Worm (Caenorhabditis elegans) whole organism, late embryonic: ENCODE measurements around the gene rhy-1.

Source experiments
- F13H6.1 ChIP-seq: sonication (generic microtip); optimal IDR thresholded peaks from 2 replicates; lab custom pipeline; 2016; ENCODE audit warnings: missing genetic modification characterization, missing compliant biosample characterization
- K02D7.2 ChIP-seq: sonication (generic microtip); optimal IDR thresholded peaks from 2 replicates; lab custom pipeline; 2017; ENCODE audit warnings: mild to moderate bottlenecking, missing genetic modification characterization, missing compliant biosample characterization
- T23F11.4 ChIP-seq: fragments of 200-800 bp; sonication (Bioruptor generic); optimal IDR thresholded peaks from 2 replicates; lab custom pipeline; 2018; ENCODE audit warnings: mild to moderate bottlenecking, missing genetic modification characterization, missing compliant biosample characterization
- ahr-1 ChIP-seq: sonication (generic microtip); optimal IDR thresholded peaks from 2 replicates; lab custom pipeline; 2016; ENCODE audit warnings: missing genetic modification characterization, missing compliant biosample characterization
- ama-1 ChIP-seq: fragments of 150-350 bp; optimal IDR thresholded peaks from 2 replicates; lab custom pipeline; 2014
- ceh-14 ChIP-seq: sonication (generic microtip); optimal IDR thresholded peaks from 2 replicates; lab custom pipeline; 2016; ENCODE audit warnings: missing genotype, missing genetic modification characterization, missing compliant biosample characterization
- ceh-19 ChIP-seq: fragments of 200-800 bp; sonication (Bioruptor generic); optimal IDR thresholded peaks from 2 replicates; lab custom pipeline; 2018; ENCODE audit warnings: mild to moderate bottlenecking, missing genetic modification characterization, missing compliant biosample characterization
- ceh-24 ChIP-seq: sonication (generic microtip); optimal IDR thresholded peaks from 2 replicates; lab custom pipeline; 2016; ENCODE audit warnings: mild to moderate bottlenecking, missing genetic modification characterization, missing compliant biosample characterization
- ceh-30 ChIP-seq: fragments of 150-350 bp; optimal IDR thresholded peaks from 2 replicates; lab custom pipeline; 2014; ENCODE audit warnings: missing biosample characterization, missing genetic modification characterization
- ceh-31 ChIP-seq: sonication (generic microtip); optimal IDR thresholded peaks from 2 replicates; lab custom pipeline; 2016; ENCODE audit warnings: missing genetic modification characterization, missing compliant biosample characterization
- ceh-34 ChIP-seq: sonication (generic microtip); optimal IDR thresholded peaks from 2 replicates; lab custom pipeline; 2016; ENCODE audit warnings: mild to moderate bottlenecking, missing genetic modification characterization, missing compliant biosample characterization
- ceh-45 ChIP-seq: fragments of 200-800 bp; sonication (Bioruptor generic); IDR thresholded peaks from 2 replicates; pipeline ENCODE4 v1.3.6; 2022; ENCODE audit warnings: missing genetic modification reagents, missing genetic modification characterization, missing compliant biosample characterization
- ceh-6 ChIP-seq: fragments of 200-800 bp; sonication (Bioruptor generic); optimal IDR thresholded peaks from 2 replicates; lab custom pipeline; 2018; ENCODE audit warnings: mild to moderate bottlenecking, missing genetic modification characterization, missing compliant biosample characterization
- ceh-9 ChIP-seq: sonication (generic microtip); optimal IDR thresholded peaks from 2 replicates; lab custom pipeline; 2016; ENCODE audit warnings: mild to moderate bottlenecking, missing genetic modification characterization, inconsistent platforms, missing compliant biosample characterization
- che-1 ChIP-seq: sonication (generic microtip); optimal IDR thresholded peaks from 2 replicates; lab custom pipeline; 2016; ENCODE audit warnings: mild to moderate bottlenecking, missing genetic modification characterization, missing compliant biosample characterization
- dve-1 ChIP-seq: sonication (generic microtip); optimal IDR thresholded peaks from 2 replicates; lab custom pipeline; 2017; ENCODE audit warnings: antibody characterized with exemption, mild to moderate bottlenecking, missing genetic modification characterization, missing compliant biosample characterization
- elt-2 ChIP-seq: sonication (generic microtip); optimal IDR thresholded peaks from 2 replicates; lab custom pipeline; 2016; ENCODE audit warnings: missing genetic modification reagents, missing genetic modification characterization, missing compliant biosample characterization
- eyg-1 ChIP-seq: sonication (generic microtip); optimal IDR thresholded peaks from 2 replicates; lab custom pipeline; 2016; ENCODE audit warnings: missing genotype, missing genetic modification characterization, missing compliant biosample characterization
- fax-1 ChIP-seq: sonication (generic microtip); optimal IDR thresholded peaks from 2 replicates; lab custom pipeline; 2016; ENCODE audit warnings: missing genotype, missing genetic modification characterization, missing compliant biosample characterization
- fkh-6 ChIP-seq: sonication (generic microtip); optimal IDR thresholded peaks from 2 replicates; lab custom pipeline; 2016; ENCODE audit warnings: missing genetic modification characterization, missing compliant biosample characterization
- gmeb-2 ChIP-seq: sonication (generic microtip); optimal IDR thresholded peaks from 2 replicates; lab custom pipeline; 2016; ENCODE audit warnings: missing genetic modification characterization, inconsistent platforms, missing compliant biosample characterization
- hlh-13 ChIP-seq: fragments of 200-800 bp; sonication (Bioruptor generic); optimal IDR thresholded peaks from 2 replicates; lab custom pipeline; 2018; ENCODE audit warnings: mild to moderate bottlenecking, missing genetic modification characterization, missing compliant biosample characterization
- hlh-6 ChIP-seq: sonication (generic microtip); optimal IDR thresholded peaks from 2 replicates; lab custom pipeline; 2016; ENCODE audit warnings: missing genotype, missing genetic modification characterization, missing compliant biosample characterization
- lim-6 ChIP-seq: sonication (generic microtip); optimal IDR thresholded peaks from 2 replicates; lab custom pipeline; 2016; ENCODE audit warnings: missing genetic modification characterization, missing compliant biosample characterization
- lin-11 ChIP-seq: fragments of 200-800 bp; sonication (Bioruptor generic); optimal IDR thresholded peaks from 2 replicates; lab custom pipeline; 2018; ENCODE audit warnings: mild to moderate bottlenecking, missing genetic modification characterization, missing compliant biosample characterization
- npax-4 ChIP-seq: sonication (generic microtip); optimal IDR thresholded peaks from 2 replicates; lab custom pipeline; 2016; ENCODE audit warnings: missing genetic modification characterization, missing compliant biosample characterization
- odd-2 ChIP-seq: sonication (generic microtip); optimal IDR thresholded peaks from 2 replicates; lab custom pipeline; 2017; ENCODE audit warnings: antibody characterized with exemption, mild to moderate bottlenecking, missing genetic modification characterization, missing compliant biosample characterization
- pag-3 ChIP-seq: sonication (generic microtip); optimal IDR thresholded peaks from 2 replicates; lab custom pipeline; 2016; ENCODE audit warnings: missing compliant biosample characterization, missing genetic modification characterization, borderline replicate concordance
- pax-1 ChIP-seq: fragments of 150-350 bp; optimal IDR thresholded peaks from 2 replicates; lab custom pipeline; 2014; ENCODE audit warnings: missing biosample characterization, missing genetic modification characterization
- pha-2 ChIP-seq: sonication (generic microtip); optimal IDR thresholded peaks from 2 replicates; lab custom pipeline; 2017; ENCODE audit warnings: mild to moderate bottlenecking, missing genetic modification characterization, missing compliant biosample characterization
- pha-4 ChIP-seq: fragments of 150-350 bp; optimal IDR thresholded peaks from 2 replicates; lab custom pipeline; 2018; ENCODE audit warnings: missing biosample characterization, missing genetic modification reagents, missing genetic modification characterization
- pros-1 ChIP-seq: fragments of 150-350 bp; optimal IDR thresholded peaks from 2 replicates; lab custom pipeline; 2014; ENCODE audit warnings: missing biosample characterization, missing genetic modification reagents, missing genetic modification characterization
- ref-2 ChIP-seq: sonication (generic microtip); optimal IDR thresholded peaks from 2 replicates; lab custom pipeline; 2016; ENCODE audit warnings: missing genetic modification characterization, missing compliant biosample characterization
- sdc-2 ChIP-seq: sonication (generic microtip); optimal IDR thresholded peaks from 2 replicates; lab custom pipeline; 2016; ENCODE audit warnings: missing genotype, missing genetic modification characterization, missing compliant biosample characterization
- syd-9 ChIP-seq: sonication (generic microtip); optimal IDR thresholded peaks from 2 replicates; lab custom pipeline; 2016; ENCODE audit warnings: mild to moderate bottlenecking, missing genetic modification characterization, moderate library complexity, missing compliant biosample characterization
- tbx-7 ChIP-seq: sonication (generic microtip); optimal IDR thresholded peaks from 2 replicates; lab custom pipeline; 2016; ENCODE audit warnings: missing genotype, missing genetic modification characterization, missing compliant biosample characterization
- unc-3 ChIP-seq, 2 experiments: fragments of 200-800 bp in 1 of 2; sonication (Bioruptor generic) in 1 of 2; sonication (generic microtip) in 1 of 2; conservative IDR thresholded peaks in 1 of 2; optimal IDR thresholded peaks in 1 of 2; 2 replicates each; pipeline versions ENCODE4 v1.3.6 to Lab custom; 2016 to 2022; ENCODE audit warnings: missing compliant biosample characterization in 2 of 2, missing genetic modification characterization in 2 of 2, missing genetic modification reagents in 1 of 2
- unc-42 ChIP-seq: sonication (generic microtip); optimal IDR thresholded peaks from 2 replicates; lab custom pipeline; 2016; ENCODE audit warnings: missing genotype, missing genetic modification characterization, missing compliant biosample characterization
- ztf-16 ChIP-seq: sonication (generic microtip); optimal IDR thresholded peaks from 2 replicates; lab custom pipeline; 2017; ENCODE audit warnings: missing genetic modification characterization, missing compliant biosample characterization

The rhy-1 gene

DNA sequence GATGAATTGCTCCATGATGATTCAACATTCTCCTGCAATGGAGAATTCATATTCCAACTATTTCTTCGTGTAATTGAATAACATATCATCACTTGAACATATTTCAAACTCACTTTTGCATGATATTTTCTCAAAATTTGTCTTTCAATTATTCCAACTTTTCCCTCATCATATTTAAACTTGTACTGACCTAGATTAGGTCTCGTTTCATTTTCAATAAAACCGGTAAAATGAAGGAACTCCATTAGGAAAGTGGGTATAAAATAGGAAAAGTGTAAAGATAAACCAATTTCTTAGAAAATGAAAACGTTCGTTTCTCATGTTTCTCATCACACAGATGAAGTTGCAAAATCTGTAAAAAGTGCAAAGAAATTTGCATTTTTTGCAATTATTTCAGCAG is 8.9 kb upstream of the rhy-1 start, which contains the start of gene col-78:
TSS of gene col-78 (plus strand) at position 301 of the 400 bp plus-strand sequence.
- no peak for TF ChIP-seq ceh-30
- TF ChIP-seq odd-2: no peak
- TF ChIP-seq ceh-45 (GFP tag; lab: Robert Waterston, UW): no peak
- TF ChIP-seq ahr-1 (tag; lab: Kevin White, UChicago): no peak
- no peak for TF ChIP-seq dve-1 (tag; lab: Kevin White, UChicago)
- no peak for TF ChIP-seq fkh-6 (tag; lab: Kevin White, UChicago)
- no peak for TF ChIP-seq pha-2 (tag; lab: Kevin White, UChicago)
- TF ChIP-seq npax-4 (tag; lab: Kevin White, UChicago): no peak
- no peak for TF ChIP-seq pax-1 (tag; lab: Kevin White, UChicago)
- TF ChIP-seq elt-2 (tag; lab: Kevin White, UChicago): no peak
- TF ChIP-seq lin-11 (tag; lab: Kevin White, UChicago): no peak
- no peak for TF ChIP-seq unc-42 (tag; lab: Kevin White, UChicago)
- no peak for TF ChIP-seq pag-3
- no peak for TF ChIP-seq eyg-1 (tag; lab: Kevin White, UChicago)
- no peak for TF ChIP-seq che-1 (tag; lab: Kevin White, UChicago)
- TF ChIP-seq hlh-6 (tag; lab: Kevin White, UChicago): no peak
- TF ChIP-seq fax-1 (tag; lab: Kevin White, UChicago): no peak
- no peak for TF ChIP-seq tbx-7 (tag; lab: Kevin White, UChicago)
- no peak for TF ChIP-seq pha-4 (tag; lab: Kevin White, UChicago)
- TF ChIP-seq, all 69 proteins: peak for 0

- no peak for TF ChIP-seq fkh-6 (tag; lab: Kevin White, UChicago)
- no peak for TF ChIP-seq ceh-31 (tag; lab: Kevin White, UChicago)
- TF ChIP-seq ceh-19 (GFP tag; lab: Kevin White, UChicago): no peak
- TF ChIP-seq ahr-1 (tag; lab: Kevin White, UChicago): no peak
- no peak for TF ChIP-seq ztf-16
- TF ChIP-seq ceh-30: no peak
- TF ChIP-seq lin-11 (tag; lab: Kevin White, UChicago): no peak
- no peak for TF ChIP-seq K02D7.2
- no peak for TF ChIP-seq F13H6.1
- TF ChIP-seq unc-3 (GFP tag; conservative IDR thresholded peaks at IDR 0.05; lab: Robert Waterston, UW): no peak
- no peak for TF ChIP-seq unc-3 (tag; optimal IDR thresholded peaks at IDR 0.05; lab: Kevin White, UChicago)
Observed at ce11 chrII:9154339-9154738, 6.8 kb upstream of the rhy-1 start.

DNA sequence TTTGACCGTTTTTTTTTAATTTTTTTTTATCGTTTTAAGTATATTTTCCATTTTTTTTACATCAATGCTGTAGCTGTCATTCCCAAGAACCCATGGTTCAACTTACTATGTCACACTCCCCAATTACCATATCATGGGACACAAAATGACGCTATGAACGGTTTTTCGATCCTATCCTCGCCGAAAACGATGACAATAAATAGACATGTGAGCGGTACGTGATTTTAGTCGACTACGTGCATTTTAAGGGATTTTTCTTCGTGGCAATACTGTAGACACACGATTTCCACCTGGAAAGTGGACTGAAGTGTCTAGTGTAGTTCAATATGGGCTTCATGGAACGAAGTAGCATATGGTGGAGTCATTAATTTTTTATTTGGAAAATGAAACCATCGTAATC is 4.9 kb upstream of the rhy-1 start:
- TF ChIP-seq ceh-6 (GFP tag; lab: Kevin White, UChicago): no peak
- TF ChIP-seq syd-9 (tag; lab: Kevin White, UChicago): no peak
- no peak for TF ChIP-seq gmeb-2
- no peak for TF ChIP-seq ceh-34 (tag; lab: Kevin White, UChicago)
- TF ChIP-seq ceh-24: no peak
- no peak for TF ChIP-seq ceh-9 (tag; lab: Kevin White, UChicago)
- TF ChIP-seq unc-3 (GFP tag; conservative IDR thresholded peaks at IDR 0.05; lab: Robert Waterston, UW): no peak
- TF ChIP-seq unc-3 (tag; optimal IDR thresholded peaks at IDR 0.05; lab: Kevin White, UChicago): no peak
- TF ChIP-seq hlh-13: no peak
- no peak for TF ChIP-seq ref-2
- no peak for TF ChIP-seq T23F11.4
- no peak for TF ChIP-seq pros-1
- no peak for TF ChIP-seq pha-2 (tag; lab: Kevin White, UChicago)
- no peak for TF ChIP-seq sdc-2
- TF ChIP-seq ama-1 (lab: Kevin White, UChicago): no peak
- no peak for TF ChIP-seq lim-6 (tag; lab: Kevin White, UChicago)
- no peak for TF ChIP-seq hlh-6 (tag; lab: Kevin White, UChicago)
- no peak for TF ChIP-seq ceh-14 (tag; lab: Kevin White, UChicago)
